Worm (Caenorhabditis elegans) whole organism, L4 larva: ENCODE measurements around the gene R10H1.1.
A peak's percentile ranks its signal among the peaks of the same experiment; 100 is the strongest.

ENCODE experiments used
- T26A8.4 ChIP-seq: fragments of 200-800 bp; sonication (Bioruptor generic); IDR thresholded peaks from 2 replicates; pipeline ENCODE4 v1.3.6; 2022; ENCODE audit warnings: missing genetic modification characterization, missing compliant biosample characterization
- Y75B8A.6 ChIP-seq: fragments of 200-800 bp; sonication (Bioruptor generic); IDR thresholded peaks from 2 replicates; pipeline ENCODE4 v1.3.6; 2022; ENCODE audit warnings: missing genetic modification reagents, missing genetic modification characterization, missing compliant biosample characterization
- ZK546.5 ChIP-seq, 2 experiments: sonication (generic microtip); optimal IDR thresholded peaks; 2 replicates each; lab custom pipeline; 2017; ENCODE audit warnings: missing biosample characterization in 2 of 2, missing genetic modification characterization in 2 of 2
- aha-1 ChIP-seq: fragments of 150-350 bp; peaks from one replicate; lab custom pipeline; 2014; ENCODE audit warnings: missing biosample characterization, missing genetic modification characterization
- ama-1 ChIP-seq: fragments of 150-350 bp; optimal IDR thresholded peaks from 2 replicates; lab custom pipeline; 2014; ENCODE audit warnings: inconsistent platforms, mixed read lengths
- attf-4 ChIP-seq: sonication (generic microtip); optimal IDR thresholded peaks from 3 replicates; lab custom pipeline; 2017; ENCODE audit warnings: missing biosample characterization, missing genetic modification characterization
- ces-1 ChIP-seq: fragments of 150-350 bp; sonication (generic microtip); optimal IDR thresholded peaks from 4 replicates; lab custom pipeline; 2014; ENCODE audit warnings: missing biosample characterization, missing genetic modification reagents, missing genetic modification characterization
- cey-2 ChIP-seq: sonication (generic microtip); optimal IDR thresholded peaks from 3 replicates; lab custom pipeline; 2017; ENCODE audit warnings: missing genetic modification characterization, mild to moderate bottlenecking, missing compliant biosample characterization, antibody characterized with exemption, borderline replicate concordance; ENCODE audit not compliant: insufficient read depth
- daf-8 ChIP-seq: fragments of 200-800 bp; sonication (Bioruptor generic); IDR thresholded peaks from 2 replicates; pipeline ENCODE4 v1.3.6; 2022; ENCODE audit warnings: missing genetic modification characterization, missing compliant biosample characterization
- dpl-1 ChIP-seq: fragments of 150-350 bp; optimal IDR thresholded peaks from 2 replicates; lab custom pipeline; 2014; ENCODE audit warnings: missing biosample characterization, missing genetic modification reagents, missing genetic modification characterization
- dve-1 ChIP-seq: sonication (generic microtip); optimal IDR thresholded peaks from 2 replicates; lab custom pipeline; 2017; ENCODE audit warnings: antibody characterized with exemption, mild to moderate bottlenecking, missing genetic modification characterization, missing compliant biosample characterization; ENCODE audit not compliant: insufficient read depth
- egl-43 ChIP-seq: fragments of 200-800 bp; sonication (Bioruptor generic); IDR thresholded peaks from 2 replicates; pipeline ENCODE4 v1.3.6; 2022; ENCODE audit warnings: missing genetic modification reagents, missing genetic modification characterization, missing compliant biosample characterization
- gei-8 ChIP-seq: fragments of 200-800 bp; sonication (Bioruptor generic); optimal IDR thresholded peaks from 2 replicates; lab custom pipeline; 2018; ENCODE audit warnings: mild to moderate bottlenecking, missing genetic modification characterization, missing compliant biosample characterization
- hlh-11 ChIP-seq: fragments of 200-800 bp; sonication (Bioruptor generic); optimal IDR thresholded peaks from 2 replicates; lab custom pipeline; 2018; ENCODE audit warnings: mild to moderate bottlenecking, missing genetic modification characterization, missing compliant biosample characterization
- hmg-1.1 ChIP-seq: fragments of 200-800 bp; sonication (Bioruptor generic); IDR thresholded peaks from 2 replicates; pipeline ENCODE4 v1.3.6; 2022; ENCODE audit warnings: missing genetic modification reagents, missing genetic modification characterization, missing compliant biosample characterization
- lim-7 ChIP-seq: fragments of 200-800 bp; sonication (Bioruptor generic); IDR thresholded peaks from 2 replicates; pipeline ENCODE4 v1.3.6; 2022; ENCODE audit warnings: missing genetic modification characterization, missing compliant biosample characterization
- lir-3 ChIP-seq: sonication (generic microtip); optimal IDR thresholded peaks from 2 replicates; lab custom pipeline; 2016; ENCODE audit warnings: mild to moderate bottlenecking, missing genetic modification characterization, missing compliant biosample characterization
- mdl-1 ChIP-seq, 2 experiments: fragments of 150-350 bp in 1 of 2; sonication (generic microtip) in 1 of 2; optimal IDR thresholded peaks; 2 replicates each; lab custom pipeline; 2014 to 2017; ENCODE audit warnings: missing biosample characterization in 2 of 2, missing genetic modification characterization in 2 of 2
- mxl-3 ChIP-seq: fragments of 200-800 bp; sonication (Bioruptor generic); optimal IDR thresholded peaks from 2 replicates; lab custom pipeline; 2018; ENCODE audit warnings: mild to moderate bottlenecking, missing genetic modification characterization, missing compliant biosample characterization
- nhr-102 ChIP-seq: sonication (generic microtip); optimal IDR thresholded peaks from 2 replicates; lab custom pipeline; 2016; ENCODE audit warnings: mild to moderate bottlenecking, missing genetic modification characterization, moderate library complexity, missing compliant biosample characterization
- nhr-237 ChIP-seq: sonication (generic microtip); optimal IDR thresholded peaks from 2 replicates; lab custom pipeline; 2017; ENCODE audit warnings: missing biosample characterization, missing genetic modification characterization
- nhr-25 ChIP-seq: sonication (generic microtip); optimal IDR thresholded peaks from 2 replicates; lab custom pipeline; 2017; ENCODE audit warnings: missing genetic modification characterization, mild to moderate bottlenecking, missing compliant biosample characterization, antibody characterized with exemption, moderate library complexity, borderline replicate concordance; ENCODE audit not compliant: insufficient read depth
- nhr-28 ChIP-seq: fragments of 150-350 bp; optimal IDR thresholded peaks from 2 replicates; lab custom pipeline; 2014; ENCODE audit warnings: missing biosample characterization, missing genetic modification characterization
- nhr-42 ChIP-seq: fragments of 200-800 bp; sonication (Bioruptor generic); IDR thresholded peaks from 2 replicates; pipeline ENCODE4 v1.3.6; 2022; ENCODE audit warnings: missing genetic modification characterization, missing compliant biosample characterization
- nhr-76 ChIP-seq: fragments of 150-350 bp; optimal IDR thresholded peaks from 2 replicates; lab custom pipeline; 2014; ENCODE audit warnings: missing biosample characterization, missing genetic modification characterization
- nhr-77 ChIP-seq: fragments of 150-350 bp; optimal IDR thresholded peaks from 2 replicates; lab custom pipeline; 2014; ENCODE audit warnings: missing biosample characterization, missing genetic modification characterization
- php-3 ChIP-seq: fragments of 200-800 bp; sonication (Bioruptor generic); IDR thresholded peaks from 2 replicates; pipeline ENCODE4 v1.3.6; 2022; ENCODE audit warnings: missing genetic modification reagents, missing genetic modification characterization, missing compliant biosample characterization
- rbr-2 ChIP-seq: sonication (generic microtip); optimal IDR thresholded peaks from 2 replicates; lab custom pipeline; 2016; ENCODE audit warnings: missing genotype, missing genetic modification characterization, missing compliant biosample characterization
- sdz-12 ChIP-seq: fragments of 200-800 bp; sonication (Bioruptor generic); optimal IDR thresholded peaks from 2 replicates; lab custom pipeline; 2018; ENCODE audit warnings: mild to moderate bottlenecking, missing genetic modification characterization, missing compliant biosample characterization
- set-16 ChIP-seq: fragments of 200-800 bp; sonication (Bioruptor generic); IDR thresholded peaks from 2 replicates; pipeline ENCODE4 v1.3.6; 2022; ENCODE audit warnings: missing genetic modification reagents, missing genetic modification characterization, missing compliant biosample characterization
- snpc-1.2 ChIP-seq: fragments of 200-800 bp; sonication (Bioruptor generic); IDR thresholded peaks from 2 replicates; pipeline ENCODE4 v1.3.6; 2022; ENCODE audit warnings: missing genetic modification reagents, missing genetic modification characterization, missing compliant biosample characterization
- spr-1 ChIP-seq: sonication (generic microtip); optimal IDR thresholded peaks from 2 replicates; lab custom pipeline; 2016; ENCODE audit warnings: mild to moderate bottlenecking, missing genetic modification characterization, missing compliant biosample characterization
- spr-3 ChIP-seq: fragments of 200-800 bp; sonication (Bioruptor generic); optimal IDR thresholded peaks from 2 replicates; lab custom pipeline; 2018; ENCODE audit warnings: mild to moderate bottlenecking, missing genetic modification characterization, missing compliant biosample characterization
- tra-1 ChIP-seq: fragments of 200-800 bp; sonication (Bioruptor generic); IDR thresholded peaks from 2 replicates; pipeline ENCODE4 v1.3.6; 2022; ENCODE audit warnings: missing genetic modification reagents, missing genetic modification characterization, missing compliant biosample characterization
- unc-62 ChIP-seq, 3 experiments: fragments of 150-350 bp in 1 of 3; sonication (generic microtip); optimal IDR thresholded peaks in 2 of 3; peaks in 1 of 3; 1 replicate in 1 of 3; 2 replicates in 2 of 3; lab custom pipeline; 2014 to 2017; ENCODE audit warnings: missing biosample characterization in 3 of 3, missing genetic modification characterization in 3 of 3, missing genetic modification reagents in 3 of 3, missing genotype in 1 of 3
- zip-11 ChIP-seq: fragments of 200-800 bp; sonication (Bioruptor generic); IDR thresholded peaks from 2 replicates; pipeline ENCODE4 v1.3.6; 2022; ENCODE audit warnings: missing genetic modification characterization, missing compliant biosample characterization
- ztf-7 ChIP-seq: fragments of 150-350 bp; optimal IDR thresholded peaks from 2 replicates; lab custom pipeline; 2014; ENCODE audit warnings: missing biosample characterization, missing genetic modification characterization

The R10H1.1 gene

DNA sequence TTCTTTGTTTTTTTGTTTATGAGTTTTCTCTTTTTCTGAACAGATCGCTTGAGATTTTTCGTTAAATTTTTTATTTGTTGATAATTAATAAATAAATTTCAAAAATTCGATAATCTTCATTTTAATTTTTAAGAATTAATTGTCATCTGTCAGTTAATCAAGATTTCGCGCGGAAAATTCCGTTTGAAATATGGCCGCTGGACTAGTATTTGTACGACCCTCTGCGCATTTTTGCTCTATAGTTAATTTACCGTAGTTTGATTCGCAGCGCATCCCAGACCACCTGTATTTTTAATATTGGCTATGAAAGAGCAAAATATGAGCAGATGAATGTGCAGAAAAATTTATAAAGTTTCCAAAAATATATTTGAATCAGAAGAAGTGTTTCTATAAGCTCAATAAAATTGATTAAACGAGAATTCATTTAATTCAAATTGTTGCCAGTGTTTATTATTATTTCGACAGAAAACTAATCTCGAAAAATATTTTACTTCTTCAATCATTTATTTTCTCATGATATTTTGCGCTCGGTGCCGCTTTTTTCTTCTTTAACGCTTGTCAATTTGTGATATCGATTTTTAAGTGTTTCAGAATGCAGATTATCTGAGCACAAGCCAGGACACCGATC lies 43.5 kb downstream of the R10H1.1 start, which contains the start of gene nfi-1 (continued):
- TF ChIP-seq spr-1 (no peak), ces-1 (GFP tag; lab: Kevin White, UChicago) (no peak), hmg-1.1 (GFP tag; lab: Robert Waterston, UW) (no peak), nhr-77 (tag; lab: Kevin White, UChicago) (peak; percentile 19), daf-8 (GFP tag; lab: Robert Waterston, UW) (no peak), gei-8 (GFP tag; lab: Kevin White, UChicago) (no peak), nhr-25 (no peak)
- TF ChIP-seq, all 104 proteins: peak for 13

DNA sequence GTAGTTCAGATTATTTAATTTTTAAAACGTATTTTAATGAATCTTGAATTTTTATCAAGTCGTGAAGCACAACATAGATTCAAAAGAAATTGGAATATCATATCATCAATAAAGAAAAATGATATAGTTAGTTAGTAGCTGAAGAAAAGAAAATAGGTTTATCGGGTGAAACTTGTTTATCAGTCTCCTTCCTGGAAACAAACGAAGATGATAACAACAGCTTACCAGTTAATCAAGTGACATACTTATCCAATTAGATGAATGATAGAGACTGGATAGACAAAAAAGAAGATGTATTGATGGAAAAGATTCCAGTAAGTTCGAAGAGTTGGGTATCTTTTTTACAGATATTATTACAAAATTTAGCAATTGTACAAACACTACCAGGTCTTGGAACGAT lies 48.7 kb downstream of the R10H1.1 start:
- TF ChIP-seq nhr-76 (tag; lab: Kevin White, UChicago) (no peak), lir-3 (tag; lab: Kevin White, UChicago) (no peak), php-3 (GFP tag; lab: Robert Waterston, UW) (no peak), nhr-28 (no peak), ztf-7 (tag; lab: Kevin White, UChicago) (no peak), hmg-1.1 (GFP tag; lab: Robert Waterston, UW) (no peak), nhr-25 (no peak), nhr-42 (GFP tag; lab: Robert Waterston, UW) (no peak), ZK546.5 (tag; optimal IDR thresholded peaks at IDR 0.05; lab: Kevin White, UChicago) (no peak), nhr-237 (tag; lab: Kevin White, UChicago) (no peak)
- TF ChIP-seq, all 104 proteins: peak for 0

DNA sequence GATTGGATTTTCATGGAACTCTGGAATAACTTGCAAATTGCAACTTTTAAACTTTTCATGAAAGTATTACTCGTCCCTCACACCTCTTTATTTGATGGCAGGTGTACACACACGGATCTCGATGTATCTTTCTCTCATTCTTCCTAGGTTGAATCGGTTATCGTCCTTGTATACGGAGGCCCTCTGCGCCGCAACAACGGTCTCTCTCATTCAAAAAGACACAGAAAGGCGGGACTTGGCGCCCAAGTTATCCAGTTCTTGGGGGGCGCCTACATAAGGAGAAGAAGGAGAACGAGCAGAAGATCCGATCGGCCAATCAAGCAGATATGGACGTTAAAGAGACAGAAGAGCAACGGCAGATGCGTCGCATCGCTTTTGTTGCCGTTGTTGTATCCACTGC lies 49.6 kb downstream of the R10H1.1 start, which contains the start of gene rol-8:
rol-8 (plus strand) TSS at position 301 of the 400 bp plus-strand sequence.
- TF ChIP-seq unc-62 (GFP tag; optimal IDR thresholded peaks at IDR 0.05 in 1 of 2; lab: Kevin White, UChicago) (peak in 1 of 2 experiments; percentile 60), unc-62 (tag; optimal IDR thresholded peaks at IDR 0.05; lab: Kevin White, UChicago) (no peak), sdz-12 (GFP tag; lab: Kevin White, UChicago) (no peak)

DNA sequence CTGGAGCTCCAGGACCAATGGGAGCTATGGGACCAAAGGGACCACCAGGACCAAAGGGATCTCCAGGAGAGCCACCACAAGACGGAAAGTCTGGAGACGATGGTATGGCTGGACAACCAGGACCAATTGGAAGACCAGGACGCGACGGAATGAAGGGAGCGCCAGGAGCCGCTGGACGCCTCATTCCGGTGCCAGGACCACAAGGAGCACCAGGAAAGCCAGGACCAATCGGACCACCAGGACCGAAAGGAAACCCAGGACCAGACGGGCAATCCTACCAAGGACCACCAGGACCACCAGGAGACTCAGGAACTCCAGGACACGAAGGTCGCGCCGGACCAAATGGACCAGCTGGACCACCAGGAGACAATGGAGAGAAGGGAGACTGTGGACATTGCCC lies 50.5 kb downstream of the R10H1.1 start:
- TF ChIP-seq rbr-2 (tag; lab: Kevin White, UChicago) (no peak), set-16 (GFP tag; lab: Robert Waterston, UW) (peak; percentile 88)

DNA sequence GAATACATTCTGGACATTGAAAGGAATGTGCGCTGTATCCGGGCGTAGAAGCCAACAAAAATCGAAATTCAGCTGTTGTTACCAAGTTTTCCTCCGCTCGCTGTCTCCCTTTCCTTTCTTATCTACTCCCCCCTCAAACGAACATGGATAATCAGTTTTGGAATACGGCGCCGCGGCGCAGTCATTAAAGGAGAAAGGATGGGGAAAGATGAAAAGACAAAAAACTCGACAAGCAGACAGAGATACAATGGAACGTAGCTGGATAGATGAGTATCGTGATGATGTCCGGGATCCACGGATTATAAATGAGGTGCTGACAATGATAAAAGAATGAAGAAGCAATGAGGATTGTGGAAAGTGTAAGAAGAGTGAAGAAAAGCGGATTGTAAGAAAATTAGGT lies 51.1 kb downstream of the R10H1.1 start:
- no peak for TF ChIP-seq unc-62 (GFP tag; optimal IDR thresholded peaks at IDR 0.05 in 1 of 2; lab: Kevin White, UChicago)
- TF ChIP-seq unc-62 (tag; optimal IDR thresholded peaks at IDR 0.05; lab: Kevin White, UChicago) = no peak
- TF ChIP-seq snpc-1.2 (GFP tag; lab: Robert Waterston, UW) = no peak
- no peak for TF ChIP-seq lim-7
- peak; percentile 38 for TF ChIP-seq mxl-3 (GFP tag; lab: Kevin White, UChicago)
- TF ChIP-seq dpl-1 (GFP tag; lab: Kevin White, UChicago) = no peak
- TF ChIP-seq dve-1 = no peak
- peak; percentile 69 for TF ChIP-seq ama-1
- TF ChIP-seq T26A8.4 = peak; percentile 53; the same call in 1 of the 2 replicates
- TF ChIP-seq aha-1 (tag; lab: Kevin White, UChicago) = peak; percentile 94
- no peak for TF ChIP-seq attf-4 (tag; lab: Kevin White, UChicago)
- TF ChIP-seq hlh-11 = peak; percentile 58
- TF ChIP-seq nhr-102 (tag; lab: Kevin White, UChicago) = no peak
- no peak for TF ChIP-seq Y75B8A.6 (GFP tag; lab: Robert Waterston, UW)
- no peak for TF ChIP-seq tra-1 (GFP tag; lab: Robert Waterston, UW)
- TF ChIP-seq mdl-1 (tag; optimal IDR thresholded peaks at IDR 0.05; lab: Kevin White, UChicago) = peak in 1 of 2 experiments; percentile 29
- TF ChIP-seq spr-3 = no peak
- TF ChIP-seq cey-2 = no peak
- TF ChIP-seq egl-43 (GFP tag; lab: Robert Waterston, UW) = no peak
- TF ChIP-seq spr-1 = no peak
- no peak for TF ChIP-seq zip-11
- no peak for TF ChIP-seq ztf-7 (tag; lab: Kevin White, UChicago)
- peak; percentile 42 for TF ChIP-seq nhr-28
- TF ChIP-seq, all 104 proteins: peak for 7
